Worm (Caenorhabditis elegans): Measurements from ENCODE around the gene hot-3.
A peak's percentile ranks its signal among the peaks of the same experiment; 100 is the strongest.

The hot-3 gene

DNA sequence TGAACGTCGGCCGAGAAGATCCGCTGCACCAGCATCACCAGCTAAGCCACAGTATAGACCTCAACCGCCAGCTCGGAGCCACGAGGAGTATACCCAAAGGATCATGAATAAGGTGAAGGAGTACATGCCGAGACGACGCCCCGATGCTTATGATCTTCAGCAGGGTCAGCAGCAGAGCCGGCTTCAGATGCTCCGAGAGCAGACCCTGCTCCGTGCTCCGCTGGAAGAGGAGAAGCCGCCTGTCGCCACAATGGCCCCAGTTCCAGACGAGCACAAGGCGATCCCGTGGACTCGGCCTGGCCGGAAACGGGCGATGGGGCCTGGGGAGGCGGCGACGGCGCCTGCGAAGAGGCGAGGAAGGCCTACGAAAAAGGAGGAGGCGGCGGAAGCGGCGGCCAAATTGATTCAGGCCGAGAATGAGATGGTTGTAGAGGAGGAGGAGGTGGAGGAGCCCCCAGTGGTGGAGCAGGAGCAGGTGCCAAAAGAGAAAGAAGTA lies 35.5 kb downstream of the hot-3 start:
- TF ChIP-seq attf-3 (GFP tag; conservative IDR thresholded peaks at IDR 0.05) (no peak), him-1 (tag; optimal IDR thresholded peaks at IDR 0.05) (no peak), madf-8 (GFP tag; conservative IDR thresholded peaks at IDR 0.05) (no peak), let-526 (GFP tag; IDR thresholded peaks at IDR 0.05) (no peak), egl-18 (GFP tag; IDR thresholded peaks at IDR 0.05) (no peak), ztf-28 (GFP tag; IDR thresholded peaks at IDR 0.05) (no peak), mel-28 (tag; optimal IDR thresholded peaks at IDR 0.05; ENCODE audit: borderline replicate concordance) (no peak), egrh-3 (GFP tag; IDR thresholded peaks at IDR 0.05) (peak; percentile 96), gei-17 (GFP tag; optimal IDR thresholded peaks at IDR 0.05) (no peak), unc-130 (GFP tag; optimal IDR thresholded peaks at IDR 0.05) (no peak), ztf-25 (GFP tag; IDR thresholded peaks at IDR 0.05) (no peak), zfh-2 (GFP tag; conservative IDR thresholded peaks at IDR 0.05) (peak; percentile 87), attf-6 (GFP tag; IDR thresholded peaks at IDR 0.05) (no peak), mcd-1 (GFP tag; IDR thresholded peaks at IDR 0.05) (no peak), nfya-2 (GFP tag; IDR thresholded peaks at IDR 0.05) (no peak), lin-26 (GFP tag; IDR thresholded peaks at IDR 0.05) (no peak), nfyb-1 (GFP tag; IDR thresholded peaks at IDR 0.05) (0 out of 2 replicates have a peak, but pooled peaks have one; percentile 27), ZK185.1 (tag; optimal IDR thresholded peaks at IDR 0.05; ENCODE audit: poor library complexity, severe bottlenecking) (no peak), B0336.3 (GFP tag; IDR thresholded peaks at IDR 0.05) (no peak), zim-3 (tag; optimal IDR thresholded peaks at IDR 0.05) (no peak), madf-10 (tag; optimal IDR thresholded peaks at IDR 0.05) (no peak), lin-35 (GFP tag; optimal IDR thresholded peaks at IDR 0.05) (no peak), B0019.2 (GFP tag; conservative IDR thresholded peaks at IDR 0.05) (no peak), T07F8.4 (tag; optimal IDR thresholded peaks at IDR 0.05) (no peak)

DNA sequence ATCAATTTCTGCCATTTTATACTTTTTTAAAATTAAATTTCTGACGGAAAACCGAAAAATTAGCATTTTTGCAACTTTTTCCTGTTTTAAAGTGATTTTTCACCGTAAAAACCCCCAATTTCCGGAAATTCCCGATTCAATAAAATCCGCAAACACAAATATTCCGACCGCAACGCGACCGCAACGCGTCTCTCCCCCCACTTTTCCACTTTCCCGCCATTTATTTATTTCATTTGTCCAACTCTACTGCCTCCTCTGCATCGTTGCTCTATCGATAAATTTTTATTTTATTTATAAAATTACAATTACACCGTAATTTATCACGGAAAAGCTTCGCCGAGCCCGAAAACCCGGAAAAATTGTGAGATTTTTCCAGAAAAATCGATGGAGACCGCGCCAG lies 43.6 kb downstream of the hot-3 start, which contains the start of gene mcd-1:
Gene mcd-1, plus strand, starts transcription at position 267 of the 400 bp plus-strand sequence.
- TF ChIP-seq Y95B8A.8 (GFP tag; IDR thresholded peaks at IDR 0.05) (no peak), unc-130 (GFP tag; optimal IDR thresholded peaks at IDR 0.05) (no peak), F52B5.7 (tag; optimal IDR thresholded peaks at IDR 0.05) (no peak), sea-2 (GFP tag; IDR thresholded peaks at IDR 0.05) (no peak), fkh-3 (tag; optimal IDR thresholded peaks at IDR 0.05) (no peak), ztf-18 (tag; optimal IDR thresholded peaks at IDR 0.05) (no peak), B0035.1 (tag; optimal IDR thresholded peaks at IDR 0.05) (no peak), lsy-27 (tag; optimal IDR thresholded peaks at IDR 0.05; ENCODE audit: borderline replicate concordance, insufficient read depth) (no peak), rcor-1 (GFP tag; IDR thresholded peaks at IDR 0.05) (peak; percentile 38; the same call in 1 of the 2 replicates), hmg-20 (GFP tag; IDR thresholded peaks at IDR 0.05) (no peak), aptf-3 (GFP tag; IDR thresholded peaks at IDR 0.05) (no peak), egl-18 (GFP tag; IDR thresholded peaks at IDR 0.05) (no peak), madf-8 (GFP tag; conservative IDR thresholded peaks at IDR 0.05) (0 out of 2 replicates have a peak, but pooled peaks have one; percentile 18), Y53G8AR.9 (GFP tag; conservative IDR thresholded peaks at IDR 0.05) (no peak), snpc-4 (GFP tag; optimal IDR thresholded peaks at IDR 0.05) (no peak), snpc-4 (tag; optimal IDR thresholded peaks at IDR 0.05) (peak in 2 of 4 experiments; percentile 44 to 51), snpc-1.3 (tag; optimal IDR thresholded peaks at IDR 0.05; ENCODE audit: insufficient read depth) (no peak), ceh-27 (GFP tag; optimal IDR thresholded peaks at IDR 0.05) (peak; percentile 2), atf-7 (tag; optimal IDR thresholded peaks at IDR 0.05) (no peak), let-607 (tag; optimal IDR thresholded peaks at IDR 0.05) (no peak), attf-5 (GFP tag; optimal IDR thresholded peaks at IDR 0.05) (peak; percentile 73), him-1 (tag; optimal IDR thresholded peaks at IDR 0.05) (no peak), attf-3 (GFP tag; conservative IDR thresholded peaks at IDR 0.05) (no peak), pha-4 (tag; optimal IDR thresholded peaks at IDR 0.05) (peak; percentile 22), T07F8.4 (tag; optimal IDR thresholded peaks at IDR 0.05) (no peak), cebp-1 (GFP tag; IDR thresholded peaks at IDR 0.05) (no peak), cebp-1 (tag; optimal IDR thresholded peaks at IDR 0.05) (peak; percentile 58), ztf-25 (GFP tag; IDR thresholded peaks at IDR 0.05) (no peak), ceh-40 (GFP tag; IDR thresholded peaks at IDR 0.05) (no peak), tlf-1 (GFP tag; optimal IDR thresholded peaks at IDR 0.05) (no peak)

Measured in whole organism, young adult.